Fruit fly (Drosophila melanogaster) whole organism, embryonic: ENCODE results near the gene Cyt-c1L.

Source experiments
- Bgb ChIP-seq: fragments of 200-800 bp; sonication (Bioruptor generic); IDR thresholded peaks from 2 replicates; pipeline ENCODE4 v1.3.6; 2022; ENCODE audit warnings: missing biosample characterization, missing genetic modification characterization; ENCODE audit not compliant: partially characterized antibody
- Blimp-1 ChIP-seq: fragments of 200-800 bp; sonication (Bioruptor generic); optimal IDR thresholded peaks from 3 replicates; lab custom pipeline; 2018; ENCODE audit warnings: missing biosample characterization, missing genetic modification characterization, mild to moderate bottlenecking, moderate library complexity, missing genetic modification reagents
- CG10267 ChIP-seq: fragments of 200-800 bp; sonication (Bioruptor generic); optimal IDR thresholded peaks from 2 replicates; lab custom pipeline; 2018; ENCODE audit warnings: missing biosample characterization, mild to moderate bottlenecking, missing genetic modification characterization, moderate library complexity
- CG12769 ChIP-seq: fragments of 200-800 bp; sonication (Bioruptor generic); optimal IDR thresholded peaks from 2 replicates; lab custom pipeline; 2019; ENCODE audit warnings: missing biosample characterization, mild to moderate bottlenecking, missing genetic modification characterization, moderate library complexity
- CG15269 ChIP-seq: fragments of 200-800 bp; sonication (Bioruptor generic); optimal IDR thresholded peaks from 2 replicates; lab custom pipeline; 2018; ENCODE audit warnings: missing biosample characterization, mild to moderate bottlenecking, missing genetic modification characterization, moderate library complexity
- CG1647 ChIP-seq: fragments of 200-800 bp; sonication (Bioruptor generic); optimal IDR thresholded peaks from 3 replicates; lab custom pipeline; 2016; ENCODE audit warnings: missing biosample characterization, missing genetic modification characterization
- CG16863 ChIP-seq: fragments of 200-800 bp; sonication (Bioruptor generic); optimal IDR thresholded peaks from 3 replicates; lab custom pipeline; 2016; ENCODE audit warnings: missing biosample characterization, missing genetic modification characterization
- CG17829 ChIP-seq: fragments of 200-800 bp; optimal IDR thresholded peaks from 2 replicates; lab custom pipeline; 2019; ENCODE audit warnings: missing biosample characterization, mild to moderate bottlenecking, missing genetic modification characterization, moderate library complexity
- CG3163 ChIP-seq: fragments of 200-800 bp; sonication (Bioruptor generic); optimal IDR thresholded peaks from 3 replicates; lab custom pipeline; 2016; ENCODE audit warnings: missing biosample characterization, missing genetic modification characterization
- CG3995 ChIP-seq: fragments of 200-800 bp; sonication (Bioruptor generic); optimal IDR thresholded peaks from 3 replicates; lab custom pipeline; 2016; ENCODE audit warnings: missing biosample characterization, missing genetic modification characterization
- CG4360 ChIP-seq: fragments of 200-800 bp; sonication (Bioruptor generic); IDR thresholded peaks from 2 replicates; pipeline ENCODE4 v1.3.6; 2022; ENCODE audit warnings: missing biosample characterization, missing genetic modification characterization
- CG4617 ChIP-seq: fragments of 200-800 bp; sonication (Bioruptor generic); optimal IDR thresholded peaks from 3 replicates; lab custom pipeline; 2016; ENCODE audit warnings: missing biosample characterization, missing genetic modification characterization, borderline replicate concordance
- CG4730 ChIP-seq: fragments of 200-800 bp; sonication (Bioruptor generic); IDR thresholded peaks from 2 replicates; pipeline ENCODE4 v1.3.6; 2022; ENCODE audit warnings: missing biosample characterization, missing genetic modification characterization
- CG6175 ChIP-seq: fragments of 200-800 bp; sonication (Bioruptor generic); IDR thresholded peaks from 3 replicates; pipeline ENCODE4 v1.3.6; 2022; ENCODE audit warnings: missing biosample characterization, missing genetic modification characterization
- CG9215 ChIP-seq: fragments of 200-800 bp; sonication (Bioruptor generic); IDR thresholded peaks from 2 replicates; pipeline ENCODE4 v1.3.6; 2022; ENCODE audit warnings: missing biosample characterization, missing genetic modification characterization
- CHES-1-like ChIP-seq: fragments of 200-800 bp; sonication (Bioruptor generic); optimal IDR thresholded peaks from 2 replicates; lab custom pipeline; 2016; ENCODE audit warnings: missing biosample characterization, missing genetic modification characterization
- CrebB ChIP-seq: fragments of 200-800 bp; sonication (Bioruptor generic); optimal IDR thresholded peaks from 3 replicates; lab custom pipeline; 2018; ENCODE audit warnings: missing biosample characterization, mild to moderate bottlenecking, missing genetic modification characterization
- Dip2 ChIP-seq: fragments of 200-800 bp; sonication (Bioruptor generic); IDR thresholded peaks from 2 replicates; pipeline ENCODE4 v1.3.6; 2022; ENCODE audit warnings: missing biosample characterization, missing genetic modification characterization
- H2.0 ChIP-seq: fragments of 200-800 bp; sonication (Bioruptor generic); IDR thresholded peaks from 2 replicates; pipeline ENCODE4 v1.3.6; 2022; ENCODE audit warnings: missing biosample characterization, missing genetic modification characterization
- HLH3B ChIP-seq: fragments of 200-800 bp; sonication (Bioruptor generic); IDR thresholded peaks from 2 replicates; pipeline ENCODE4 v1.3.6; 2022; ENCODE audit warnings: missing biosample characterization, missing genetic modification characterization
- Meics ChIP-seq: fragments of 200-800 bp; sonication (Bioruptor generic); optimal IDR thresholded peaks from 2 replicates; lab custom pipeline; 2017; ENCODE audit warnings: missing biosample characterization, mild to moderate bottlenecking, missing genetic modification characterization
- Mrtf ChIP-seq: fragments of 200-800 bp; sonication (Bioruptor generic); IDR thresholded peaks from 3 replicates; pipeline ENCODE4 v1.3.6; 2022; ENCODE audit warnings: missing biosample characterization, missing genetic modification characterization
- Myb ChIP-seq: fragments of 200-800 bp; sonication (Bioruptor generic); optimal IDR thresholded peaks from 2 replicates; lab custom pipeline; 2016; ENCODE audit warnings: missing biosample characterization, missing genetic modification characterization
- NC2β ChIP-seq: fragments of 200-800 bp; sonication (Bioruptor generic); optimal IDR thresholded peaks from 2 replicates; lab custom pipeline; 2016; ENCODE audit warnings: missing biosample characterization, missing genetic modification characterization
- Neu2 ChIP-seq: fragments of 200-800 bp; sonication (Bioruptor generic); optimal IDR thresholded peaks from 3 replicates; lab custom pipeline; 2016; ENCODE audit warnings: missing biosample characterization, missing genetic modification characterization, borderline replicate concordance
- Optix ChIP-seq: fragments of 200-800 bp; sonication (Bioruptor generic); IDR thresholded peaks from 3 replicates; pipeline ENCODE4 v1.3.6; 2022; ENCODE audit warnings: missing biosample characterization, missing genetic modification characterization
- Pdp1 ChIP-seq, 2 experiments: fragments of 200-800 bp; sonication (Bioruptor generic); optimal IDR thresholded peaks; 3 replicates each; lab custom pipeline; 2016; ENCODE audit warnings: missing biosample characterization in 2 of 2, missing genetic modification characterization in 2 of 2, mild to moderate bottlenecking in 1 of 2, moderate library complexity in 1 of 2
- Sin3A ChIP-seq: fragments of >200 bp; optimal IDR thresholded peaks from 2 replicates; lab custom pipeline; 2018
- Tbp ChIP-seq: fragments of >200 bp; optimal IDR thresholded peaks from 2 replicates; lab custom pipeline; 2018; ENCODE audit warnings: missing biosample characterization, missing genetic modification characterization
- gcm2 ChIP-seq: fragments of 200-800 bp; sonication (Bioruptor generic); optimal IDR thresholded peaks from 2 replicates; lab custom pipeline; 2016; ENCODE audit warnings: missing biosample characterization, missing genetic modification characterization
- hkb ChIP-seq, 2 experiments: fragments of 200-800 bp in 1 of 2; fragments of >200 bp in 1 of 2; sonication (Bioruptor generic) in 1 of 2; IDR thresholded peaks in 1 of 2; optimal IDR thresholded peaks in 1 of 2; 2 replicates each; pipeline versions ENCODE4 v1.3.6 to Lab custom; 2017 to 2022; ENCODE audit warnings: missing biosample characterization in 1 of 2, missing genetic modification characterization in 1 of 2
- hth ChIP-seq: fragments of >200 bp; optimal IDR thresholded peaks from 2 replicates; lab custom pipeline; 2017; ENCODE audit warnings: inconsistent platforms
- kni ChIP-seq: fragments of 200-800 bp; sonication (Bioruptor generic); optimal IDR thresholded peaks from 3 replicates; lab custom pipeline; 2017; ENCODE audit warnings: mild to moderate bottlenecking, missing biosample characterization, missing genetic modification reagents, missing genetic modification characterization
- lbe ChIP-seq: fragments of 200-800 bp; sonication (Bioruptor generic); optimal IDR thresholded peaks from 2 replicates; lab custom pipeline; 2016; ENCODE audit warnings: missing biosample characterization, mild to moderate bottlenecking, missing genetic modification characterization
- mam ChIP-seq: fragments of 200-800 bp; sonication (Bioruptor generic); optimal IDR thresholded peaks from 3 replicates; lab custom pipeline; 2016; ENCODE audit warnings: missing biosample characterization, missing genetic modification characterization
- phol ChIP-seq: fragments of 200-800 bp; sonication (Bioruptor generic); optimal IDR thresholded peaks from 3 replicates; lab custom pipeline; 2018; ENCODE audit warnings: missing biosample characterization, mild to moderate bottlenecking, missing genetic modification characterization, moderate library complexity
- psq ChIP-seq: fragments of 200-800 bp; sonication (Bioruptor generic); optimal IDR thresholded peaks from 2 replicates; lab custom pipeline; 2017; ENCODE audit warnings: missing biosample characterization, missing genetic modification characterization
- repo ChIP-seq: fragments of 200-800 bp; sonication (Bioruptor generic); optimal IDR thresholded peaks from 2 replicates; lab custom pipeline; 2016; ENCODE audit warnings: missing biosample characterization, missing genetic modification characterization
- salm ChIP-seq: fragments of 200-800 bp; sonication (Bioruptor generic); optimal IDR thresholded peaks from 2 replicates; lab custom pipeline; 2018; ENCODE audit warnings: missing biosample characterization, mild to moderate bottlenecking, missing genetic modification characterization
- sisA ChIP-seq: fragments of 200-800 bp; sonication (Bioruptor generic); IDR thresholded peaks from 2 replicates; pipeline ENCODE4 v1.3.6; 2022; ENCODE audit warnings: missing biosample characterization, missing genetic modification characterization
- slbo ChIP-seq: fragments of 200-800 bp; sonication (Bioruptor generic); IDR thresholded peaks from 2 replicates; pipeline ENCODE4 v1.3.6; 2022; ENCODE audit warnings: missing biosample characterization, missing genetic modification characterization
- sna ChIP-seq: fragments of 200-800 bp; sonication (Bioruptor generic); IDR thresholded peaks from 2 replicates; pipeline ENCODE4 v1.3.6; 2022; ENCODE audit warnings: missing biosample characterization, missing genetic modification characterization; ENCODE audit not compliant: partially characterized antibody
- stc ChIP-seq: fragments of 200-800 bp; sonication (Bioruptor generic); IDR thresholded peaks from 2 replicates; pipeline ENCODE4 v1.3.6; 2022; ENCODE audit warnings: missing biosample characterization, missing genetic modification characterization
- stwl ChIP-seq: fragments of 200-800 bp; sonication (Bioruptor generic); optimal IDR thresholded peaks from 3 replicates; lab custom pipeline; 2018; ENCODE audit warnings: missing biosample characterization, mild to moderate bottlenecking, missing genetic modification characterization, moderate library complexity
- tin ChIP-seq: fragments of 200-800 bp; sonication (Bioruptor generic); optimal IDR thresholded peaks from 3 replicates; lab custom pipeline; 2016; ENCODE audit warnings: missing biosample characterization, missing genetic modification characterization
- tll ChIP-seq, 2 experiments: fragments of 200-800 bp in 1 of 2; fragments of >200 bp in 1 of 2; sonication (Bioruptor generic) in 1 of 2; optimal IDR thresholded peaks; 2 replicates each; lab custom pipeline; 2017 to 2019; ENCODE audit warnings: missing biosample characterization in 2 of 2, missing genetic modification characterization in 2 of 2, mild to moderate bottlenecking in 1 of 2, moderate library complexity in 1 of 2
- tup ChIP-seq: fragments of 200-800 bp; sonication (Bioruptor generic); optimal IDR thresholded peaks from 2 replicates; lab custom pipeline; 2016; ENCODE audit warnings: missing biosample characterization, mild to moderate bottlenecking, missing genetic modification characterization, moderate library complexity
- unc-4 ChIP-seq: fragments of 200-800 bp; sonication (Bioruptor generic); IDR thresholded peaks from 2 replicates; pipeline ENCODE4 v1.3.6; 2022; ENCODE audit warnings: missing biosample characterization, missing genetic modification characterization; ENCODE audit not compliant: partially characterized antibody
- usp ChIP-seq: fragments of >200 bp; optimal IDR thresholded peaks from 2 replicates; lab custom pipeline; 2017; ENCODE audit warnings: missing biosample characterization, missing genetic modification characterization
- vnd ChIP-seq: fragments of 200-800 bp; sonication (Bioruptor generic); IDR thresholded peaks from 3 replicates; pipeline ENCODE4 v1.3.6; 2022; ENCODE audit warnings: missing biosample characterization, missing genetic modification characterization; ENCODE audit not compliant: partially characterized antibody

Gene Cyt-c1L

DNA sequence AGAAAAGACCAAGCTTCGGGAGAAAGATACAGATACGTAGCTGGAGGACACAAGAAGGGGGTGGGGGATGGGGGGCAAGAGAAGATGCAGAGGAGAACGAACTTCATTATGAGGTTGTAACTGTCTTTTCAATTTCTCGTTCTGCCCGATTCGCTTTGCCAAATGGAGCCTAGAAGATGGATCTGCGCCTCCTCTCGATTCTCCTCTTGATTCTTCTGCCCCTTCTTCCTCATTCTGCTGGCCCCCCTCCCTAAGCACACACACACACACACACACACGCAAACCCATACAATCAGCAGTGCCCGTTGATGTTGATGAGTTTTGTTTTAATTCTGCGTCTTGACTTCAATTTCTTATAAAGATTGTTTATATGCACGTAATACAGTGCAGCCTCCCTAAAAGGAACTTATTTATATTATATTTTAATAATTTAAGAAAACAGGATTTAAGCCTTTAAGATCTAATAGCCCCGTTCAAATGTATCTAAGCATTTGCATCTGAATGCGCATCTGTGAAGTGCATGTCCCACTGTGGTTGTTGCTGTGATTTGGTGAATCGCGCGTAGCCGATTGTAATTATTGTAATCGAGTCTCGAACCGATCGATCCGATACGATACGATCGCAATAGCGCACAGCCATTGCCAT is 3.2 kb upstream of the Cyt-c1L start (continued):
- no peak for TF ChIP-seq gcm2
- no peak for TF ChIP-seq sna
- TF ChIP-seq slbo (GFP tag; lab: Robert Waterston, UW): peak; percentile 80
- TF ChIP-seq CG15269 (tag; lab: Kevin White, UChicago): peak; percentile 86
- TF ChIP-seq kni: no peak
- peak; percentile 57 for TF ChIP-seq stc
- TF ChIP-seq lbe: peak; percentile 75
- no peak for TF ChIP-seq CG1647 (GFP tag; lab: Kevin White, UChicago)
- peak in 1 of 2 experiments; percentile 31 for TF ChIP-seq Pdp1 (GFP tag; optimal IDR thresholded peaks at IDR 0.05; lab: Kevin White, UChicago)
- TF ChIP-seq NC2β (GFP tag; lab: Kevin White, UChicago): no peak
- no peak for TF ChIP-seq Dip2 (GFP tag; lab: Robert Waterston, UW)
- TF ChIP-seq Blimp-1: peak; percentile 47
- TF ChIP-seq CG4730 (GFP tag; lab: Robert Waterston, UW): peak; percentile 69
- no peak for TF ChIP-seq Myb (GFP tag; lab: Kevin White, UChicago)
- no peak for TF ChIP-seq Neu2
- no peak for TF ChIP-seq hkb (optimal IDR thresholded peaks at IDR 0.05; lab: Kevin White, UChicago)
- peak; percentile 74 for TF ChIP-seq hkb (GFP tag; IDR thresholded peaks at IDR 0.05; lab: Robert Waterston, UW)
- no peak for TF ChIP-seq CG3995 (GFP tag; lab: Kevin White, UChicago)
- no peak for TF ChIP-seq CG4617 (GFP tag; lab: Kevin White, UChicago)
- TF ChIP-seq CG9215 (GFP tag; lab: Robert Waterston, UW): peak; percentile 43; the same call in 1 of the 2 replicates
- TF ChIP-seq CG6175: no peak; the same call in 2 of the 3 replicates
- TF ChIP-seq CG4360 (GFP tag; lab: Robert Waterston, UW): peak; percentile 65
- peak; percentile 28; the same call in 1 of the 3 replicates for TF ChIP-seq Optix (GFP tag; lab: Robert Waterston, UW)
- TF ChIP-seq Tbp (GFP tag; lab: Kevin White, UChicago): no peak
- no peak for TF ChIP-seq repo
- peak; percentile 79 for TF ChIP-seq H2.0 (GFP tag; lab: Robert Waterston, UW)
- peak; percentile 67 for TF ChIP-seq sisA (GFP tag; lab: Robert Waterston, UW)
- TF ChIP-seq CG17829 (tag; lab: Kevin White, UChicago): peak; percentile 57
- no peak for TF ChIP-seq Sin3A
- TF ChIP-seq tup (GFP tag; lab: Kevin White, UChicago): no peak
- TF ChIP-seq unc-4: no peak
- no peak for TF ChIP-seq CG16863 (GFP tag; lab: Kevin White, UChicago)
- TF ChIP-seq HLH3B (GFP tag; lab: Robert Waterston, UW): peak; percentile 73; the same call in 1 of the 2 replicates
- TF ChIP-seq vnd (GFP tag; lab: Robert Waterston, UW): no peak
- peak; percentile 43 for TF ChIP-seq tin (GFP tag; lab: Kevin White, UChicago)
- TF ChIP-seq tll (GFP tag; optimal IDR thresholded peaks at IDR 0.05; lab: Kevin White, UChicago): no peak
- no peak for TF ChIP-seq CHES-1-like (GFP tag; lab: Kevin White, UChicago)
- TF ChIP-seq CrebB: no peak

DNA sequence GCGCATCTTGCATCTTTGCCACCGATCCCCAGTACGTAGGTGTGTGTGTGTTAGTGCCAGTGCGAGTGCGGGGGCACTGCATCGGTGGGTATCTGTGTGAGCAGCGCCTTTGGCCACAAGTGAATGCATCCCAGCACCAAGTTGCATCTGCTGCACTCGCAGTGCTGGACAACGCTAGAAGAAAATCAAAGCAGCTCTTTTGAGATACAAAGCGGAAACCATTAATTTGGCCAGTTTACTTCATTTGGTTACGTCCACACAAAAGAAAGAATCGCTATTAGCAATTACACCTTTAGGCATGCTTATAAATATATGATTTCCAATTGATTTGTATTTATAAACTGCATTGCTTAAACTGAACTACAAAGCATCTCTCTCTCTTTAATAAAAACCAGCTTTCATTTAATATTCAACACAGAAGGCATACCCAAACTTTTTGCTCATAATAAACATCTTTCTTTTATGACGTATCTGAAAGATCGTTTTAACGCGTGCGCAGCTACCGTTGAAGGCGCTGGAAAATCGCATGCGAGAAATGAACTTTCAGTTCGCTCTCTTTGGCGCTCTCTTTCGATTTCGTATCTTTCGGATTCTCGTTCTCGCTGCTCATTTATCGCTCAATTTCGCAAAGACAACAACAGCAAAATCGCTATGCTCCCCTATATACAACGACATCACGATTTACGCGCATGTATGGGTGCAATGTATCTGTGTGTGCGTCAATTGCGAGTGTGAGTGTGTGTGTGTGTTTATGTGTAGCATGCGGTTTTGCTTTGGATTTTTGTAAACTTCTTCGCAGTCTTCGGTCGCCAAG is 2.5 kb upstream of the Cyt-c1L start:
- peak; percentile 17 for TF ChIP-seq CG10267 (tag; lab: Kevin White, UChicago)
- no peak for TF ChIP-seq mam (GFP tag; lab: Kevin White, UChicago)
- TF ChIP-seq CG4360 (GFP tag; lab: Robert Waterston, UW): peak; percentile 60
- TF ChIP-seq stwl (tag; lab: Kevin White, UChicago): peak; percentile 78
- no peak for TF ChIP-seq Meics
- TF ChIP-seq Bgb (GFP tag; lab: Robert Waterston, UW): no peak
- TF ChIP-seq Mrtf (GFP tag; lab: Robert Waterston, UW): no peak
- TF ChIP-seq CG12769 (tag; lab: Kevin White, UChicago): peak; percentile 13
- TF ChIP-seq hth: no peak
- peak; percentile 80 for TF ChIP-seq CG3163 (GFP tag; lab: Kevin White, UChicago)
- no peak for TF ChIP-seq salm
- TF ChIP-seq usp (GFP tag; lab: Kevin White, UChicago): no peak
- no peak for TF ChIP-seq psq (GFP tag; lab: Kevin White, UChicago)
- TF ChIP-seq phol (tag; lab: Kevin White, UChicago): no peak
